Worm (Caenorhabditis elegans) whole organism, L3 larva: ENCODE data around the gene kvs-4.

Source experiments
- R02D3.7 ChIP-seq: fragments of 150-350 bp; optimal IDR thresholded peaks from 2 replicates; lab custom pipeline; 2014; ENCODE audit warnings: missing biosample characterization, missing genetic modification characterization
- aly-2 ChIP-seq: fragments of 150-350 bp; optimal IDR thresholded peaks from 2 replicates; lab custom pipeline; 2014; ENCODE audit warnings: missing biosample characterization, missing genetic modification characterization
- ama-1 ChIP-seq: fragments of 150-350 bp; optimal IDR thresholded peaks from 2 replicates; lab custom pipeline; 2018
- ceh-16 ChIP-seq: sonication (generic microtip); optimal IDR thresholded peaks from 2 replicates; lab custom pipeline; 2017; ENCODE audit warnings: missing biosample characterization, missing genetic modification characterization
- ceh-28 ChIP-seq: fragments of 150-350 bp; optimal IDR thresholded peaks from 2 replicates; lab custom pipeline; 2014; ENCODE audit warnings: missing biosample characterization, missing genetic modification reagents, missing genetic modification characterization
- ceh-82 ChIP-seq: fragments of 150-350 bp; optimal IDR thresholded peaks from 2 replicates; lab custom pipeline; 2014; ENCODE audit warnings: missing biosample characterization, missing genetic modification characterization
- ceh-9 ChIP-seq: sonication (generic microtip); optimal IDR thresholded peaks from 2 replicates; lab custom pipeline; 2018; ENCODE audit warnings: missing biosample characterization, missing genetic modification characterization
- daf-12 ChIP-seq: fragments of 150-350 bp; optimal IDR thresholded peaks from 2 replicates; lab custom pipeline; 2014; ENCODE audit warnings: missing biosample characterization, missing genetic modification reagents, missing genetic modification characterization
- egl-27 ChIP-seq: sonication (generic microtip); optimal IDR thresholded peaks from 4 replicates; lab custom pipeline; 2017; ENCODE audit warnings: missing biosample characterization, missing genetic modification reagents, missing genetic modification characterization
- egl-5 ChIP-seq: fragments of 150-350 bp; optimal IDR thresholded peaks from 2 replicates; lab custom pipeline; 2017; ENCODE audit warnings: missing biosample characterization, missing genetic modification reagents, missing genetic modification characterization, inconsistent platforms
- elt-1 ChIP-seq: fragments of 150-350 bp; optimal IDR thresholded peaks from 2 replicates; lab custom pipeline; 2014; ENCODE audit warnings: missing biosample characterization, missing genetic modification characterization
- elt-2 ChIP-seq: sonication (generic microtip); optimal IDR thresholded peaks from 2 replicates; lab custom pipeline; 2016; ENCODE audit warnings: missing genetic modification reagents, mild to moderate bottlenecking, missing genetic modification characterization, missing compliant biosample characterization
- elt-3 ChIP-seq, 3 experiments: fragments of 150-350 bp in 1 of 3; sonication (generic microtip) in 2 of 3; optimal IDR thresholded peaks; 2 replicates in 2 of 3; 4 replicates in 1 of 3; lab custom pipeline; 2014 to 2017; ENCODE audit warnings: missing biosample characterization in 3 of 3, missing genetic modification characterization in 3 of 3
- eor-1 ChIP-seq, 2 experiments: fragments of 150-350 bp; optimal IDR thresholded peaks; 2 replicates each; lab custom pipeline; 2014 to 2018; ENCODE audit warnings: missing biosample characterization in 2 of 2, missing genetic modification characterization in 2 of 2
- fkh-10 ChIP-seq: sonication (generic microtip); optimal IDR thresholded peaks from 2 replicates; lab custom pipeline; 2017; ENCODE audit warnings: missing biosample characterization, missing genetic modification reagents, missing genetic modification characterization
- fkh-2 ChIP-seq: fragments of 150-350 bp; optimal IDR thresholded peaks from 2 replicates; lab custom pipeline; 2014; ENCODE audit warnings: missing biosample characterization, missing genetic modification reagents, missing genetic modification characterization
- hmg-11 ChIP-seq: sonication (generic microtip); optimal IDR thresholded peaks from 2 replicates; lab custom pipeline; 2016; ENCODE audit warnings: missing genetic modification characterization, missing compliant biosample characterization
- jun-1 ChIP-seq: fragments of 150-350 bp; optimal IDR thresholded peaks from 2 replicates; lab custom pipeline; 2014; ENCODE audit warnings: missing biosample characterization, missing genetic modification reagents, missing genetic modification characterization
- lin-15B ChIP-seq: fragments of 150-350 bp; optimal IDR thresholded peaks from 2 replicates; lab custom pipeline; 2014; ENCODE audit warnings: missing biosample characterization, missing genetic modification characterization
- lin-39 ChIP-seq: fragments of 150-350 bp; optimal IDR thresholded peaks from 2 replicates; lab custom pipeline; 2018; ENCODE audit warnings: missing biosample characterization, missing genetic modification reagents, missing genetic modification characterization
- lsy-12 ChIP-seq: sonication (generic microtip); optimal IDR thresholded peaks from 2 replicates; lab custom pipeline; 2016; ENCODE audit warnings: mild to moderate bottlenecking, missing genetic modification characterization, missing compliant biosample characterization
- mdl-1 ChIP-seq: fragments of 150-350 bp; optimal IDR thresholded peaks from 2 replicates; lab custom pipeline; 2014; ENCODE audit warnings: missing biosample characterization, missing genetic modification characterization
- mml-1 ChIP-seq: fragments of 150-350 bp; sonication (generic microtip); optimal IDR thresholded peaks from 3 replicates; lab custom pipeline; 2014; ENCODE audit warnings: missing biosample characterization, missing genetic modification characterization
- nfya-1 ChIP-seq: sonication (generic microtip); optimal IDR thresholded peaks from 2 replicates; lab custom pipeline; 2017; ENCODE audit warnings: missing genetic modification characterization, mild to moderate bottlenecking, missing compliant biosample characterization, antibody characterized with exemption, moderate library complexity; ENCODE audit not compliant: insufficient read depth
- nhr-11 ChIP-seq: fragments of 150-350 bp; optimal IDR thresholded peaks from 2 replicates; lab custom pipeline; 2014; ENCODE audit warnings: missing biosample characterization, missing genetic modification characterization
- nhr-237 ChIP-seq: fragments of 150-350 bp; optimal IDR thresholded peaks from 2 replicates; lab custom pipeline; 2014; ENCODE audit warnings: missing biosample characterization, missing genetic modification characterization
- nhr-25 ChIP-seq: sonication (generic microtip); optimal IDR thresholded peaks from 2 replicates; lab custom pipeline; 2017; ENCODE audit warnings: missing biosample characterization, missing genetic modification characterization
- nhr-28 ChIP-seq: fragments of 150-350 bp; optimal IDR thresholded peaks from 2 replicates; lab custom pipeline; 2014; ENCODE audit warnings: missing biosample characterization, missing genetic modification characterization
- nhr-43 ChIP-seq: sonication (generic microtip); optimal IDR thresholded peaks from 2 replicates; lab custom pipeline; 2016; ENCODE audit warnings: mild to moderate bottlenecking, missing genetic modification characterization, missing compliant biosample characterization; ENCODE audit not compliant: poor library complexity, severe bottlenecking
- nhr-76 ChIP-seq: fragments of 150-350 bp; sonication (generic microtip); optimal IDR thresholded peaks from 5 replicates; lab custom pipeline; 2014; ENCODE audit warnings: missing biosample characterization, missing genetic modification characterization
- pha-4 ChIP-seq: fragments of 150-350 bp; optimal IDR thresholded peaks from 2 replicates; lab custom pipeline; 2014; ENCODE audit warnings: missing biosample characterization, missing genetic modification reagents, missing genetic modification characterization
- pqm-1 ChIP-seq: fragments of 150-350 bp; optimal IDR thresholded peaks from 2 replicates; lab custom pipeline; 2017; ENCODE audit warnings: missing biosample characterization, missing genetic modification characterization, inconsistent platforms
- sea-2 ChIP-seq: fragments of 150-350 bp; sonication (generic microtip); optimal IDR thresholded peaks from 4 replicates; lab custom pipeline; 2014; ENCODE audit warnings: missing biosample characterization, missing genetic modification reagents, missing genetic modification characterization
- skn-1 ChIP-seq: fragments of 150-350 bp; optimal IDR thresholded peaks from 2 replicates; lab custom pipeline; 2014; ENCODE audit warnings: missing biosample characterization, missing genetic modification characterization
- tbx-2 ChIP-seq: sonication (generic microtip); optimal IDR thresholded peaks from 2 replicates; lab custom pipeline; 2016; ENCODE audit warnings: mild to moderate bottlenecking, missing genetic modification characterization, missing compliant biosample characterization
- unc-39 ChIP-seq: sonication (generic microtip); optimal IDR thresholded peaks from 4 replicates; lab custom pipeline; 2017; ENCODE audit warnings: missing biosample characterization, missing genetic modification characterization
- unc-62 ChIP-seq: fragments of 150-350 bp; sonication (generic microtip); optimal IDR thresholded peaks from 4 replicates; lab custom pipeline; 2014; ENCODE audit warnings: missing biosample characterization, missing genetic modification reagents, missing genetic modification characterization
- zag-1 ChIP-seq: fragments of 150-350 bp; optimal IDR thresholded peaks from 2 replicates; lab custom pipeline; 2014; ENCODE audit warnings: missing biosample characterization, missing genetic modification characterization
- ztf-4 ChIP-seq: fragments of 150-350 bp; optimal IDR thresholded peaks from 2 replicates; lab custom pipeline; 2014; ENCODE audit warnings: missing biosample characterization, missing genetic modification characterization

The kvs-4 gene

ce11 chrIII:10983153-10983552 is 29.2 kb upstream of the kvs-4 start, which contains the start of gene col-92:
TSS of gene col-92 (minus strand) at chrIII:10983253.
- TF ChIP-seq nhr-25 (peak; percentile 4), nhr-11 (tag; lab: Kevin White, UChicago) (no peak), aly-2 (no peak), fkh-10 (GFP tag; lab: Kevin White, UChicago) (no peak), eor-1 (tag; optimal IDR thresholded peaks at IDR 0.05; lab: Kevin White, UChicago) (no peak), jun-1 (tag; lab: Kevin White, UChicago) (no peak), elt-3 (tag; optimal IDR thresholded peaks at IDR 0.05; lab: Kevin White, UChicago) (no peak), egl-27 (tag; lab: Kevin White, UChicago) (no peak)

ce11 chrIII:10985559-10986036 is 26.8 kb upstream of the kvs-4 start, which contains the start of gene col-93:
TSS of gene col-93 (minus strand) at chrIII:10985609.
- TF ChIP-seq unc-62 (GFP tag; lab: Kevin White, UChicago), result peak; percentile 14
- TF ChIP-seq elt-3 (tag; optimal IDR thresholded peaks at IDR 0.05; lab: Kevin White, UChicago), result peak in 1 of 3 experiments; percentile 49
- no peak for TF ChIP-seq nfya-1
- TF ChIP-seq pha-4 (tag; lab: Kevin White, UChicago), result no peak
- TF ChIP-seq nhr-25, result peak; percentile 86
- TF ChIP-seq jun-1 (tag; lab: Kevin White, UChicago), result no peak
- TF ChIP-seq aly-2, result no peak
- no peak for TF ChIP-seq fkh-2 (tag; lab: Kevin White, UChicago)

- peak; percentile 48 for TF ChIP-seq nhr-43 (tag; lab: Kevin White, UChicago)
- TF ChIP-seq nhr-25, result peak; percentile 25
Measured at ce11 chrIII:10986438-10986837, 25.9 kb upstream of the kvs-4 start.

ce11 chrIII:10987561-10988184 is 24.7 kb upstream of the kvs-4 start, which contains the start of gene col-94:
TSS of gene col-94 (minus strand) at chrIII:10987873.
- TF ChIP-seq jun-1 (tag; lab: Kevin White, UChicago) (no peak), lin-39 (no peak), nhr-25 (peak; percentile 91), nhr-237 (tag; lab: Kevin White, UChicago) (no peak), lin-15B (tag; lab: Kevin White, UChicago) (no peak), unc-62 (GFP tag; lab: Kevin White, UChicago) (no peak), ama-1 (peak; percentile 3)

- TF ChIP-seq ceh-9 (tag; lab: Kevin White, UChicago), result no peak
- TF ChIP-seq nhr-43 (tag; lab: Kevin White, UChicago), result peak; percentile 96
- peak; percentile 87 for TF ChIP-seq ztf-4
- peak; percentile 77 for TF ChIP-seq egl-27 (tag; lab: Kevin White, UChicago)
- no peak for TF ChIP-seq nhr-76 (tag; lab: Kevin White, UChicago)
- TF ChIP-seq lin-15B (tag; lab: Kevin White, UChicago), result peak; percentile 69
- no peak for TF ChIP-seq nhr-28
- peak; percentile 96 for TF ChIP-seq ceh-82 (tag; lab: Kevin White, UChicago)
- TF ChIP-seq unc-39 (tag; lab: Kevin White, UChicago), result peak; percentile 67
- peak; percentile 68 for TF ChIP-seq elt-2
- peak; percentile 57 for TF ChIP-seq ceh-16
- peak; percentile 58 for TF ChIP-seq skn-1 (tag; lab: Kevin White, UChicago)
- peak; percentile 88 for TF ChIP-seq ceh-28 (tag; lab: Kevin White, UChicago)
- peak; percentile 37 for TF ChIP-seq pqm-1 (tag; lab: Kevin White, UChicago)
- TF ChIP-seq ama-1, result peak; percentile 26
- peak; percentile 50 for TF ChIP-seq fkh-10 (GFP tag; lab: Kevin White, UChicago)
- peak; percentile 96 for TF ChIP-seq nfya-1
- TF ChIP-seq tbx-2 (tag; lab: Kevin White, UChicago), result peak; percentile 95
- TF ChIP-seq mml-1 (tag; lab: Kevin White, UChicago), result peak; percentile 33
- peak; percentile 67 for TF ChIP-seq zag-1 (tag; lab: Kevin White, UChicago)
- peak; percentile 26 for TF ChIP-seq nhr-11 (tag; lab: Kevin White, UChicago)
- peak; percentile 100 for TF ChIP-seq hmg-11
- TF ChIP-seq elt-3 (tag; optimal IDR thresholded peaks at IDR 0.05; lab: Kevin White, UChicago), result peak in 1 of 3 experiments; percentile 88
- TF ChIP-seq sea-2, result peak; percentile 92
- peak; percentile 96 for TF ChIP-seq lsy-12 (tag; lab: Kevin White, UChicago)
- TF ChIP-seq R02D3.7 (tag; lab: Kevin White, UChicago), result peak; percentile 86
- TF ChIP-seq daf-12 (tag; lab: Kevin White, UChicago), result no peak
- peak; percentile 52 for TF ChIP-seq mdl-1 (tag; lab: Kevin White, UChicago)
- TF ChIP-seq elt-1 (tag; lab: Kevin White, UChicago), result peak; percentile 40
- peak; percentile 94 for TF ChIP-seq pha-4 (tag; lab: Kevin White, UChicago)
- TF ChIP-seq nhr-25, result peak; percentile 95
- peak; percentile 14 for TF ChIP-seq fkh-2 (tag; lab: Kevin White, UChicago)
- TF ChIP-seq egl-5 (tag; lab: Kevin White, UChicago), result peak; percentile 93
- peak; percentile 89 for TF ChIP-seq jun-1 (tag; lab: Kevin White, UChicago)
- TF ChIP-seq lin-39, result peak; percentile 92
- TF ChIP-seq unc-62 (GFP tag; lab: Kevin White, UChicago), result peak; percentile 76
- peak; percentile 37 for TF ChIP-seq nhr-237 (tag; lab: Kevin White, UChicago)
Measured at ce11 chrIII:10989491-10990032, 22.8 kb upstream of the kvs-4 start.
